Fruit fly (Drosophila melanogaster) whole organism, pupa: ENCODE measurements around the gene CG14646.
A peak's percentile ranks its signal among the peaks of the same experiment; 100 is the strongest.

Experiments used
- CG10348 ChIP-seq: fragments of 200-800 bp; sonication (Bioruptor generic); IDR thresholded peaks from 2 replicates; pipeline ENCODE4 v1.3.6; 2022; ENCODE audit warnings: missing biosample characterization, missing genetic modification characterization
- CG12605 ChIP-seq: fragments of 200-800 bp; sonication (Bioruptor generic); IDR thresholded peaks from 2 replicates; pipeline ENCODE4 v1.3.6; 2022; ENCODE audit warnings: missing biosample characterization, missing genetic modification characterization
- CG13204 ChIP-seq: fragments of 200-800 bp; sonication (Bioruptor generic); optimal IDR thresholded peaks from 2 replicates; lab custom pipeline; 2018; ENCODE audit warnings: missing biosample characterization, mild to moderate bottlenecking, missing genetic modification characterization, moderate library complexity
- CG14655 ChIP-seq: fragments of 200-800 bp; sonication (Bioruptor generic); optimal IDR thresholded peaks from 3 replicates; lab custom pipeline; 2017; ENCODE audit warnings: mild to moderate bottlenecking, missing biosample characterization, missing genetic modification reagents, missing genetic modification characterization
- CG15710 ChIP-seq: fragments of 200-800 bp; sonication (Bioruptor generic); optimal IDR thresholded peaks from 2 replicates; lab custom pipeline; 2018; ENCODE audit warnings: missing biosample characterization, mild to moderate bottlenecking, missing genetic modification characterization, moderate library complexity
- CG17806 ChIP-seq: fragments of 200-800 bp; sonication (Bioruptor generic); optimal IDR thresholded peaks from 2 replicates; lab custom pipeline; 2018; ENCODE audit warnings: missing biosample characterization, mild to moderate bottlenecking, missing genetic modification characterization, moderate library complexity
- CG32121 ChIP-seq: fragments of 200-800 bp; sonication (Bioruptor generic); IDR thresholded peaks from 2 replicates; pipeline ENCODE4 v1.3.6; 2022; ENCODE audit warnings: missing biosample characterization, missing genetic modification characterization
- CG34367 ChIP-seq: fragments of 200-800 bp; sonication (Bioruptor generic); optimal IDR thresholded peaks from 2 replicates; lab custom pipeline; 2018; ENCODE audit warnings: missing biosample characterization, mild to moderate bottlenecking, missing genetic modification characterization
- CG4496 ChIP-seq: fragments of 200-800 bp; sonication (Bioruptor generic); IDR thresholded peaks from 3 replicates; pipeline ENCODE4 v1.3.6; 2022; ENCODE audit warnings: missing biosample characterization, missing genetic modification characterization
- CG8159 ChIP-seq: fragments of 200-800 bp; sonication (Bioruptor generic); optimal IDR thresholded peaks from 3 replicates; lab custom pipeline; 2018; ENCODE audit warnings: missing biosample characterization, mild to moderate bottlenecking, missing genetic modification characterization, moderate library complexity
- CG8301 ChIP-seq: fragments of 200-800 bp; sonication (Bioruptor generic); optimal IDR thresholded peaks from 2 replicates; lab custom pipeline; 2018; ENCODE audit warnings: missing biosample characterization, mild to moderate bottlenecking, missing genetic modification characterization
- CG9948 ChIP-seq: fragments of 200-800 bp; sonication (Bioruptor generic); optimal IDR thresholded peaks from 2 replicates; lab custom pipeline; 2018; ENCODE audit warnings: missing biosample characterization, mild to moderate bottlenecking, missing genetic modification characterization, moderate library complexity
- D1 ChIP-seq: fragments of 200-800 bp; sonication (Bioruptor generic); optimal IDR thresholded peaks from 2 replicates; lab custom pipeline; 2018; ENCODE audit warnings: missing biosample characterization, mild to moderate bottlenecking, missing genetic modification characterization, moderate library complexity
- EcR ChIP-seq: fragments of 200-800 bp; sonication (Bioruptor generic); optimal IDR thresholded peaks from 3 replicates; lab custom pipeline; 2019; ENCODE audit warnings: missing biosample characterization, missing genetic modification characterization, mild to moderate bottlenecking, moderate library complexity, missing genetic modification reagents
- Ets98B ChIP-seq: fragments of 200-800 bp; sonication (Bioruptor generic); IDR thresholded peaks from 2 replicates; pipeline ENCODE4 v1.3.6; 2022; ENCODE audit warnings: missing biosample characterization, missing genetic modification characterization
- Pif1A ChIP-seq: fragments of 200-800 bp; sonication (Bioruptor generic); optimal IDR thresholded peaks from 3 replicates; lab custom pipeline; 2016; ENCODE audit warnings: missing biosample characterization, missing genetic modification characterization
- Snoo ChIP-seq: fragments of 200-800 bp; sonication (Bioruptor generic); optimal IDR thresholded peaks from 3 replicates; lab custom pipeline; 2017; ENCODE audit warnings: missing biosample characterization, mild to moderate bottlenecking, missing genetic modification characterization, inconsistent platforms
- fd96Ca ChIP-seq: fragments of 200-800 bp; sonication (Bioruptor generic); IDR thresholded peaks from 3 replicates; pipeline ENCODE4 v1.3.6; 2022; ENCODE audit warnings: missing biosample characterization, missing genetic modification characterization
- gl ChIP-seq: fragments of 200-800 bp; sonication (Bioruptor generic); optimal IDR thresholded peaks from 2 replicates; lab custom pipeline; 2018; ENCODE audit warnings: missing biosample characterization, mild to moderate bottlenecking, missing genetic modification characterization
- rn ChIP-seq: fragments of 200-800 bp; sonication (Bioruptor generic); IDR thresholded peaks from 2 replicates; pipeline ENCODE4 v1.3.6; 2022; ENCODE audit warnings: missing biosample characterization, missing genetic modification characterization

CG14646 gene

DNA sequence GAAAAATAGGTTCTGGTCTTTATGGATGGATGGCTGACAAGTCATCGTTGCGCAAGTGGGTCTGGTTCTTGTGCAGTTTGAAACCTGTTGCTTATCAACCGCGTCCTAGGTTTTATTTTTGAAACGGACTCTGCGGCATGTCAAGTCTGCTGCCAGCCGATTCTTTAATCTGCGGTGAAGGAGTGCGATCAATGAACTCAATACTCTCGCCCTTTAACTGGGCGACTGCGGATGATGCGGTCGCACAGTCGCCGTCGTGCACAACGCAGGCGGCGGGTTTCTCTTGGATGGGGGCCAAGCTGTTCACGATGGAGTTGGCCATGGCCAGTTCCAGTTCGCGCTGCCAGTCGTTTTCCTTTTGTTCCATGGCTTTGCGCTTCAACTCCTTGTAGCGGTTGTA, 17.2 kb downstream of the CG14646 start:
- TF ChIP-seq gl (tag; lab: Kevin White, UChicago) (no peak), CG10348 (GFP tag; lab: Robert Waterston, UW) (no peak), EcR (GFP tag; lab: Kevin White, UChicago) (peak; percentile 96), CG34367 (tag; lab: Kevin White, UChicago) (no peak), CG13204 (GFP tag; lab: Kevin White, UChicago) (peak; percentile 46), rn (GFP tag; lab: Robert Waterston, UW) (no peak), Pif1A (GFP tag; lab: Kevin White, UChicago) (no peak), CG8301 (tag; lab: Kevin White, UChicago) (no peak), CG12605 (GFP tag; lab: Robert Waterston, UW) (no peak), CG14655 (no peak), fd96Ca (GFP tag; lab: Robert Waterston, UW) (no peak), Snoo (tag; lab: Kevin White, UChicago) (no peak), CG17806 (no peak), D1 (tag; lab: Kevin White, UChicago) (no peak), CG9948 (tag; lab: Kevin White, UChicago) (no peak)
- TF ChIP-seq, all 21 proteins: peak for 2

DNA sequence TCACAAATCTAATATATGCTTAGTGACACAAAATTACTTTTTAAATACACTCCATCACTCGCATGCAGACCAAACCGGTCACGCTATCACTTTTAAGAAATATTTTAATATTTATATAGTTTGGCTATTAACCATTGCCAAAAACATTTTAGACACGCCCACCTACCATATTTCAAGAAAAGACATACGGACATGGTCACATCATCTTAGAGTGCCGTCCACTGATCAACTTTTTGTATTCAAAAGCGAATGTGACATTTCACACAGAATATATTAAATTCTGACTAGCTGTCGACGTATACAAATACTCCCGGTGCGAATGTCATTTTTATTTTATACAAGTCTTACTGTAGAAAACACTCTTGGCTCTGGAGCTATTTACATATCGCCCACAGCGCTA, 26.0 kb downstream of the CG14646 start, which contains the start of gene CG31528:
Gene CG31528, plus strand, starts transcription at position 301 of the 400 bp plus-strand sequence.
- TF ChIP-seq CG17806 (no peak), Snoo (tag; lab: Kevin White, UChicago) (no peak), CG15710 (tag; lab: Kevin White, UChicago) (no peak)

DNA sequence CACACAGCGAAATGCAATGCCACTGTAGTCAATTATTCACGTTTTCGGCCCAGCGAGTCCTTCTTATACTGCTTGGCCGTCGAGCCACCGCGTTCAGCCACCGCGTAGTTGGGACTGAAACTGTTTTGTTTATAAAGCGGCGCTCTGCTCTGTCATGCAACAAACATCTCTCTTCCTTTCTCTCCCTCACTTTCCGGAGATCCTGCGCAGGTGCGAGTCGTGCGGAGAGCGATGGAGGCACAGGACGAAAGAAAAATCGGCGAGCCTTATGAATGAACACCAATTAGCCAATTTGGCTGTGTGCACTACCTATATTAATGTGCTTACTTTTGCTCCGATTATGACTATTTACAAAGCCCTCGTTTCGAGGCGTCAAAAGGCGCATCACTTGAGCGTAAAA, 29.3 kb downstream of the CG14646 start, which contains the start of gene CG32944:
Gene CG32944, minus strand, starts transcription at position 97 of the 400 bp plus-strand sequence.
- TF ChIP-seq CG32121 = no peak
- TF ChIP-seq Pif1A (GFP tag; lab: Kevin White, UChicago) = no peak

DNA sequence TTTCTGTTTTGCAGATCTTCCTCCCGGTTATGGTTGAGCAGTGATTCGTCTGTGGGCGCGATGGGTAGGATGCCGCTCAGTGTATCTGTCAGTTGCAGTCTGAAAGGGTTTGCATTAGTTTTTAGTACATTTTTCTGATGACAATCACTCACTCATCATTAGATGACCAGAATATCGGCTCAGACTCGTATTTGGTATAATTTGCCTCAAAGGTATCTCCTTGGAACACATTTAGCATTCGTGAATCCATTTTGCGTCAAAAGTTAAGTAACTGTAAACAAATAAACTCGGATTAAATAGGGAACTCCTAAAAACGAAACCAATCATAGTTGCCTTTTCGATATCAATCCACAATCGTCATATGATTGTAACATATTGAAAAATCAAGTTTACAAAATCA, 36.6 kb downstream of the CG14646 start, which contains the start of gene CG31525:
Gene CG31525, plus strand, starts transcription at position 301 of the 400 bp plus-strand sequence.
- TF ChIP-seq Snoo (tag; lab: Kevin White, UChicago) = no peak
- TF ChIP-seq EcR (GFP tag; lab: Kevin White, UChicago) = no peak

DNA sequence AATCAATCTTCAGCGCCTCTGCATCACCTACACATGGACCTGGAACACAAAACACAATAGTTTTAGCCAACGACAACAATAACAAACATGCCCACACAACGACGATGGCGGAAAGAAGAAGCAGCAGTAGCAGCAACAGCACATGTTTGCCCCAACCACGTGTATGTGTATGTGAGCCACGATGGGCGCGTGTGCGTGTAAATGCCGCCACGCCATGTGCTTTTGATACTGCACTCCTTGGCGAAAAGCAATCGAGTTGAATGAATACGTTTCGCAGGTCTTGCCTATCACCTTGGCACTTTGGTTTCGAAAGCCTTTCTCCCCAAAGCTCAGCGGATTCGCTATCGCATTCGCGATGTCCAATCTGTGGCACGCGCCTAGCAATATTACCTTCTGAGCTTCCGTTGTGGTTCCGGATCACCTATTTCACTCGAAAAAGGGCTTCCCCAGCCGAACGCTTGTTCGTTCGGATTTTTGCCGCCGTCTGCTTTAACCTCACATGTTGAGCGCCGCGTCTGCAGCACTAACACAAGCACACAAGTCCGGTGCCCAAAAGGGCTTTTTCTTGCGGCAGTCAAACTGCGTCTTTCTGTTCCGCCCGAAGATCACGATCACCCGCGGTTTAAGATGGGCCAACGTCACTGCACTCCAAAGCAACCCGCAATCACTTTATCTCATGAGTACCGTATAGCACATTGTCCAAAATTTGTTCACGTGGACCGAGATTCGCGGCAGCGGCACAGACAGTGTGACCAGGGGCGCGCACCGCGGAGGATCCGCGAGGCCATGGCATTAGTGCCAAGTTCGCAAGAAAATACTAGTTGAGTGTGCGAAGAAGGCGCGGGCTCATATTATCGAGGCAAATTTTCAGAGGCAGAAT, 38.7 kb downstream of the CG14646 start, which contains the start of gene srl:
Gene srl, minus strand, starts transcription at position 751 of the 880 bp plus-strand sequence.
- TF ChIP-seq D1 (tag; lab: Kevin White, UChicago) (no peak), CG32121 (0 out of 2 replicates have a peak, but pooled peaks have one; percentile 14)
- TF ChIP-seq, all 21 proteins: peak for 1

DNA sequence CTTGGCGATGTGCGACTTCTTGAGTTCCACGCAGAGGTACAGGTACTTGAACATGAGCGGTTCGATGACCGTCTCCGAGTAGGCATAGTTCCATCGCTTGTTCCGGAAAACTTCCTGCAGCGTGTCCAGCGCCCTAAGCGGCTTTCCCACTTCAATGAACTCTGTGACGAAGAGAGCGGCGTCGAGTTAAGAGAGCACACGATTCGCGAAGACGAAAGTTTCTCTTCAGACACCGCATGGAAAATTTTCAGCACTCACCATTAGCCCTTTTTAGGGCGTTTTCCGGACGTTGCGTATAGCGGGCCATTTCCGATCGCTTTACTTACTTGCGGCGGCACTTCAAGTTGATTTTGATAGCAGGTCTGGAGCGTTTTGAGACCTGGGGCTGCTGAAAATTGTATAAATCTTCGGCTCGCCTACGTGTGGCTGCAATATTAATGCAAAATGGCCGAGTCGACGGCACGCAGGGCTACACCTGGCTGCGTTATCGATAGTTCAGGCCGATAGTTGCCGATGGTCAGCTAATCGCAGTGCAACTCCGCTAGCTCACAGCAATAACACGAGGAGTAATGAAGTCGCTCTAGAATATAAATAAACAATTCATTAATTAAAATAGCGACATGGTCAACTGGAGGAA, 43.4 kb downstream of the CG14646 start, which contains the start of the genes eIF3a and CG1074:
Gene eIF3a, minus strand, starts transcription at position 455 of the 637 bp plus-strand sequence.
Gene CG1074, plus strand, starts transcription at position 525 of the 637 bp plus-strand sequence.
- TF ChIP-seq CG32121 (peak; percentile 44), gl (tag; lab: Kevin White, UChicago) (peak; percentile 33), CG13204 (GFP tag; lab: Kevin White, UChicago) (no peak), Snoo (tag; lab: Kevin White, UChicago) (peak; percentile 63), D1 (tag; lab: Kevin White, UChicago) (no peak), rn (GFP tag; lab: Robert Waterston, UW) (no peak), CG14655 (no peak), CG4496 (GFP tag; lab: Robert Waterston, UW) (peak; percentile 65), EcR (GFP tag; lab: Kevin White, UChicago) (peak; percentile 76), CG10348 (GFP tag; lab: Robert Waterston, UW) (no peak), CG8159 (tag; lab: Kevin White, UChicago) (no peak), CG12605 (GFP tag; lab: Robert Waterston, UW) (peak; percentile 14; the same call in 1 of the 2 replicates), CG15710 (tag; lab: Kevin White, UChicago) (peak; percentile 49), CG34367 (tag; lab: Kevin White, UChicago) (no peak), CG17806 (no peak), Ets98B (GFP tag; lab: Robert Waterston, UW) (0 out of 2 replicates have a peak, but pooled peaks have one; percentile 48), CG9948 (tag; lab: Kevin White, UChicago) (no peak), fd96Ca (GFP tag; lab: Robert Waterston, UW) (peak; percentile 55; the same call in 2 of the 3 replicates), Pif1A (GFP tag; lab: Kevin White, UChicago) (no peak)
